Worm (Caenorhabditis elegans): ENCODE measurements around the gene mog-3.

DNA sequence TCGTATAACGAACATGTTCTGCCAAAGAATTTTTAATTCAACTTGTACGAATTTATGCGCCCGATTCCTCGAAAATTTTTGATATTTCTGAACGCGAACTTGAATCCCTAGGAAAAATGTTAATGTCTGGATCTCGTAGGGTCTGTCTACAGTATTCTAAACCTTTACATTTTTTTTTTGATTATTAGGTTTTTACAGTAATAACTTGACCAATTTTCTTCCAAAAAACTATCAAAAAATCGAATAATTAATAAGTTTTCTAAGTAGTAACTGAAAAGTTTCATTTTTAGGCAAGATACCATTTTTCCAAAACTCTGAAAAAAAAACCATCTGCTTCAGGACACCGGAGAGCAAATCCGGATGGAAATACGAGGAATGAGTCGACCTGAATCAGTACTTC lies 14.1 kb upstream of the mog-3 start:
- TF ChIP-seq W03F9.2 (tag; optimal IDR thresholded peaks at IDR 0.05) (no peak), him-1 (tag; optimal IDR thresholded peaks at IDR 0.05) (no peak)

All from whole organism, L4/young adult.